Fruit fly (Drosophila melanogaster) whole organism, wandering third instar larva: ENCODE measurements around the gene CG31406.
"Not testable (repeated sequence)": the region's sequence is repeated elsewhere in the genome, so short reads cannot be mapped to it uniquely, and the experiment has no call there.

Experiments
- Abd-B ChIP-seq: fragments of >200 bp; optimal IDR thresholded peaks from 2 replicates; lab custom pipeline; 2017; ENCODE audit warnings: missing biosample characterization, missing genetic modification characterization
- CG32264 ChIP-seq: fragments of 200-800 bp; sonication (Bioruptor generic); optimal IDR thresholded peaks from 2 replicates; lab custom pipeline; 2016; ENCODE audit warnings: missing biosample characterization, missing genetic modification characterization
- CG9705 ChIP-seq: fragments of 200-800 bp; sonication (Bioruptor generic); optimal IDR thresholded peaks from 2 replicates; lab custom pipeline; 2018; ENCODE audit warnings: missing biosample characterization, mild to moderate bottlenecking, missing genetic modification characterization
- CrebA ChIP-seq: fragments of 200-800 bp; sonication (Bioruptor generic); optimal IDR thresholded peaks from 2 replicates; lab custom pipeline; 2016; ENCODE audit warnings: missing biosample characterization, mild to moderate bottlenecking, missing genetic modification characterization, borderline replicate concordance
- Dfd ChIP-seq: fragments of >200 bp; optimal IDR thresholded peaks from 2 replicates; lab custom pipeline; 2017; ENCODE audit warnings: missing biosample characterization, missing genetic modification characterization
- Dif ChIP-seq: fragments of 200-275, 200-300 bp; sonication (Bioruptor generic); optimal IDR thresholded peaks from 2 replicates; lab custom pipeline; 2018; ENCODE audit warnings: missing biosample characterization, missing genetic modification characterization; ENCODE audit not compliant: partially characterized antibody
- GATAd ChIP-seq: sonication (Bioruptor generic); optimal IDR thresholded peaks from 2 replicates; lab custom pipeline; 2016; ENCODE audit warnings: missing biosample characterization, missing genetic modification characterization
- HLH106 ChIP-seq: fragments of 200-800 bp; optimal IDR thresholded peaks from 3 replicates; lab custom pipeline; 2019; ENCODE audit warnings: missing biosample characterization, mild to moderate bottlenecking, missing genetic modification characterization, moderate library complexity
- Hnf4 ChIP-seq: fragments of 200-800 bp; sonication (Bioruptor generic); optimal IDR thresholded peaks from 2 replicates; lab custom pipeline; 2016; ENCODE audit warnings: missing biosample characterization, mild to moderate bottlenecking, missing genetic modification characterization
- Hr83 ChIP-seq: fragments of 200-300 bp; sonication (Bioruptor generic); optimal IDR thresholded peaks from 2 replicates; lab custom pipeline; 2016; ENCODE audit warnings: missing biosample characterization, mild to moderate bottlenecking, missing genetic modification characterization, moderate library complexity; ENCODE audit not compliant: poor library complexity, severe bottlenecking
- Jra ChIP-seq: sonication (Bioruptor generic); optimal IDR thresholded peaks from 2 replicates; lab custom pipeline; 2016; ENCODE audit warnings: missing biosample characterization, missing genetic modification characterization
- Mio ChIP-seq: sonication (Bioruptor generic); optimal IDR thresholded peaks from 2 replicates; lab custom pipeline; 2016; ENCODE audit warnings: missing biosample characterization, missing genetic modification characterization
- Myc ChIP-seq: fragments of >200 bp; optimal IDR thresholded peaks from 2 replicates; lab custom pipeline; 2017
- N ChIP-seq: fragments of >200 bp; optimal IDR thresholded peaks from 2 replicates; lab custom pipeline; 2018; ENCODE audit warnings: missing biosample characterization, missing external identifiers, missing genetic modification characterization
- Rel ChIP-seq, 2 experiments: fragments of 200-800 bp; sonication (Bioruptor generic) in 1 of 2; optimal IDR thresholded peaks; 2 replicates in 1 of 2; 3 replicates in 1 of 2; lab custom pipeline; 2016 to 2019; ENCODE audit warnings: mild to moderate bottlenecking in 2 of 2, missing biosample characterization in 2 of 2, missing genetic modification characterization in 2 of 2, moderate library complexity in 1 of 2
- Sp1 ChIP-seq: fragments of 200-800 bp; sonication (Bioruptor generic); optimal IDR thresholded peaks from 3 replicates; lab custom pipeline; 2019; ENCODE audit warnings: missing biosample characterization, mild to moderate bottlenecking, missing genetic modification characterization, moderate library complexity
- Vsx2 ChIP-seq: fragments of 200-300, 225-300 bp; sonication (Bioruptor generic); optimal IDR thresholded peaks from 2 replicates; lab custom pipeline; 2018; ENCODE audit warnings: missing biosample characterization, missing genetic modification characterization; ENCODE audit not compliant: partially characterized antibody
- br ChIP-seq: fragments of 200-800 bp; sonication (Bioruptor generic); optimal IDR thresholded peaks from 2 replicates; lab custom pipeline; 2016; ENCODE audit warnings: missing biosample characterization, missing genetic modification characterization
- brk ChIP-seq: fragments of 200-800 bp; sonication (Bioruptor generic); optimal IDR thresholded peaks from 2 replicates; lab custom pipeline; 2016; ENCODE audit warnings: missing biosample characterization, mild to moderate bottlenecking, missing genetic modification characterization
- dl ChIP-seq, 2 experiments: fragments of 175-275, 200-275 bp in 1 of 2; fragments of 200-275 bp in 1 of 2; sonication (Bioruptor generic); optimal IDR thresholded peaks; lab custom pipeline; 2018; ENCODE audit warnings: mild to moderate bottlenecking in 2 of 2, missing biosample characterization in 2 of 2, missing genetic modification characterization in 2 of 2, moderate library complexity in 2 of 2; ENCODE audit not compliant: partially characterized antibody in 2 of 2, insufficient read depth in 1 of 2
- dmrt93B ChIP-seq: fragments of 200-800 bp; sonication (Bioruptor generic); optimal IDR thresholded peaks from 2 replicates; lab custom pipeline; 2018; ENCODE audit warnings: missing biosample characterization, mild to moderate bottlenecking, missing genetic modification characterization
- dsf ChIP-seq: sonication (Bioruptor generic); optimal IDR thresholded peaks from 2 replicates; lab custom pipeline; 2016; ENCODE audit warnings: missing biosample characterization, missing genetic modification characterization, borderline replicate concordance
- ey ChIP-seq: fragments of 200-800 bp; sonication (Bioruptor generic); optimal IDR thresholded peaks from 2 replicates; lab custom pipeline; 2016; ENCODE audit warnings: missing biosample characterization, missing genetic modification characterization
- foxo ChIP-seq, 2 experiments: fragments of 200-800 bp; sonication (Bioruptor generic); optimal IDR thresholded peaks; 2 replicates in 1 of 2; 3 replicates in 1 of 2; lab custom pipeline; 2016 to 2017; ENCODE audit warnings: missing biosample characterization in 2 of 2, missing genetic modification characterization in 2 of 2
- fru ChIP-seq: fragments of 200-800 bp; sonication (Bioruptor generic); optimal IDR thresholded peaks from 3 replicates; lab custom pipeline; 2016; ENCODE audit warnings: missing biosample characterization, mild to moderate bottlenecking, missing genetic modification characterization
- jim ChIP-seq: fragments of 175-275, 200-325 bp; sonication (Bioruptor generic); optimal IDR thresholded peaks from 2 replicates; lab custom pipeline; 2016; ENCODE audit warnings: missing biosample characterization, mild to moderate bottlenecking, missing genetic modification characterization
- lola ChIP-seq: fragments of >200 bp; optimal IDR thresholded peaks from 2 replicates; lab custom pipeline; 2017; ENCODE audit warnings: missing biosample characterization, missing genetic modification characterization
- pan ChIP-seq: fragments of >200 bp; optimal IDR thresholded peaks from 2 replicates; lab custom pipeline; 2017
- psq ChIP-seq: fragments of 200-800 bp; sonication (Bioruptor generic); optimal IDR thresholded peaks from 3 replicates; lab custom pipeline; 2017; ENCODE audit warnings: missing biosample characterization, mild to moderate bottlenecking, missing genetic modification characterization, moderate library complexity
- rgr ChIP-seq: fragments of 200-800 bp; sonication (Bioruptor generic); optimal IDR thresholded peaks from 3 replicates; lab custom pipeline; 2016; ENCODE audit warnings: missing biosample characterization, mild to moderate bottlenecking, missing genetic modification characterization
- sage ChIP-seq: fragments of 200-800 bp; sonication (Bioruptor generic); optimal IDR thresholded peaks from 2 replicates; lab custom pipeline; 2016; ENCODE audit warnings: missing biosample characterization, mild to moderate bottlenecking, missing genetic modification characterization
- sv ChIP-seq: fragments of 200-800 bp; sonication (Bioruptor generic); optimal IDR thresholded peaks from 3 replicates; lab custom pipeline; 2016; ENCODE audit warnings: missing biosample characterization, missing genetic modification characterization
- tai ChIP-seq: sonication (Bioruptor generic); optimal IDR thresholded peaks from 2 replicates; lab custom pipeline; 2016; ENCODE audit warnings: missing biosample characterization, missing genetic modification characterization
- usp ChIP-seq: fragments of >200 bp; optimal IDR thresholded peaks from 2 replicates; lab custom pipeline; 2017; ENCODE audit warnings: missing biosample characterization, missing genetic modification characterization
- woc ChIP-seq: sonication (Bioruptor generic); optimal IDR thresholded peaks from 2 replicates; lab custom pipeline; 2016; ENCODE audit warnings: missing biosample characterization, mild to moderate bottlenecking, missing genetic modification characterization

CG31406 gene

dm6 chr3R:10380025-10380424 lies 31.5 kb downstream of the CG31406 start:
- TF ChIP-seq psq (GFP tag; lab: Kevin White, UChicago) (no peak), Hnf4 (GFP tag; lab: Kevin White, UChicago) (no peak), N (GFP tag; lab: Kevin White, UChicago) (no peak), Vsx2 (no peak), jim (no peak), Sp1 (no peak), woc (GFP tag; lab: Kevin White, UChicago) (no peak), pan (lab: Kevin White, UChicago) (no peak), usp (GFP tag; lab: Kevin White, UChicago) (no peak), rgr (GFP tag; lab: Kevin White, UChicago) (no peak), Dif (GFP tag; lab: Kevin White, UChicago) (no peak), dl (GFP tag; optimal IDR thresholded peaks at IDR 0.05; lab: Kevin White, UChicago; ENCODE audit: insufficient read depth in 1 of 2, partially characterized antibody in 2 of 2) (no peak), fru (GFP tag; lab: Kevin White, UChicago) (no peak), sage (no peak), Myc (no peak), lola (GFP tag; lab: Kevin White, UChicago) (no peak), dsf (GFP tag; lab: Kevin White, UChicago) (no peak)
- TF ChIP-seq, all 38 proteins: peak for 0

- TF ChIP-seq Rel (GFP tag; optimal IDR thresholded peaks at IDR 0.05; lab: Kevin White, UChicago), result not testable (repeated sequence)
- TF ChIP-seq Rel (tag; optimal IDR thresholded peaks at IDR 0.05; lab: Kevin White, UChicago), result peak; percentile 23
Observed at dm6 chr3R:10380979-10381378, 32.4 kb downstream of the CG31406 start.

dm6 chr3R:10384474-10384873 lies 35.9 kb downstream of the CG31406 start:
- TF ChIP-seq Rel (GFP tag; optimal IDR thresholded peaks at IDR 0.05; lab: Kevin White, UChicago), result not testable (repeated sequence)
- TF ChIP-seq Rel (tag; optimal IDR thresholded peaks at IDR 0.05; lab: Kevin White, UChicago), result peak; percentile 46
- TF ChIP-seq, all 38 proteins: peak for 1; not testable (repeated sequence) for 37

DNA sequence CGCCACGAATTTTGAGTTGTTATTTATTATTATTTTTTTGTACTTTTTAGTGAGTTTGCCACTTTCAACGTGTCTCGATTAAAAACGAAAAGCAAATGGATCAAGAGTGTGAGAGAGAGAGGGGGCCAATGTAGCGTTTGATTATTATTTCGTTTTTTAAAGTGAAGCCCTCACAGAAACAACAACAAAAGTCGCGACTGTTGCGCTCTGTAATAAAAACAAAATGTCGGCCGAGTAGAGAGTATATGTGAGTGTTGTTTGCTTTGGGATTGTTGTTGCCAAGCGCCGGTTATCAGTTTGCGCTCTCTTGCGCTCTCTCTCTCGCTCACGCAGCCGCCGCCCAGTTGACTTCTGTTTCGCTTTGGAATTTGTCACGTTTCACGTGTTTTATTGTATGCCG lies 38.4 kb downstream of the CG31406 start:
- TF ChIP-seq Rel (GFP tag; optimal IDR thresholded peaks at IDR 0.05; lab: Kevin White, UChicago), result not testable (repeated sequence)
- TF ChIP-seq Rel (tag; optimal IDR thresholded peaks at IDR 0.05; lab: Kevin White, UChicago), result peak; percentile 59

dm6 chr3R:10388128-10389026 lies 39.8 kb downstream of the CG31406 start, which contains the start of gene cwo:
cwo (plus strand) TSS chr3R:10388258.
- TF ChIP-seq woc (GFP tag; lab: Kevin White, UChicago) (no peak), N (GFP tag; lab: Kevin White, UChicago) (no peak), sv (GFP tag; lab: Kevin White, UChicago) (no peak), usp (GFP tag; lab: Kevin White, UChicago) (no peak), Vsx2 (peak; percentile 73), pan (lab: Kevin White, UChicago) (no peak), Jra (GFP tag; lab: Kevin White, UChicago) (no peak), Dif (GFP tag; lab: Kevin White, UChicago) (peak; percentile 42), lola (GFP tag; lab: Kevin White, UChicago) (no peak), GATAd (GFP tag; lab: Kevin White, UChicago) (no peak), foxo (GFP tag; optimal IDR thresholded peaks at IDR 0.05; lab: Kevin White, UChicago) (peak in 1 of 2 experiments; percentile 41), Hr83 (GFP tag; lab: Kevin White, UChicago) (peak; percentile 56), HLH106 (tag; lab: Kevin White, UChicago) (no peak), rgr (GFP tag; lab: Kevin White, UChicago) (peak; percentile 73), CG9705 (GFP tag; lab: Kevin White, UChicago) (no peak), CrebA (GFP tag; lab: Kevin White, UChicago) (peak; percentile 31), jim (no peak), sage (no peak), ey (GFP tag; lab: Kevin White, UChicago) (no peak), tai (GFP tag; lab: Kevin White, UChicago) (peak; percentile 35), fru (GFP tag; lab: Kevin White, UChicago) (peak; percentile 51), Mio (GFP tag; lab: Kevin White, UChicago) (no peak), Sp1 (peak; percentile 35), Dfd (no peak), Abd-B (GFP tag; lab: Kevin White, UChicago) (no peak), Hnf4 (GFP tag; lab: Kevin White, UChicago) (peak; percentile 60), br (GFP tag; lab: Kevin White, UChicago) (peak; percentile 54), dl (GFP tag; optimal IDR thresholded peaks at IDR 0.05; lab: Kevin White, UChicago; ENCODE audit: insufficient read depth in 1 of 2, partially characterized antibody in 2 of 2) (no peak), dsf (GFP tag; lab: Kevin White, UChicago) (no peak), Myc (no peak), dmrt93B (GFP tag; lab: Kevin White, UChicago) (no peak), CG32264 (GFP tag; lab: Kevin White, UChicago) (no peak), psq (GFP tag; lab: Kevin White, UChicago) (peak; percentile 20), brk (GFP tag; lab: Kevin White, UChicago) (peak; percentile 25), Rel (GFP tag; optimal IDR thresholded peaks at IDR 0.05; lab: Kevin White, UChicago) (no peak), Rel (tag; optimal IDR thresholded peaks at IDR 0.05; lab: Kevin White, UChicago) (peak; percentile 79)
